Fruit fly (Drosophila melanogaster): ENCODE results near the gene CG10877.

CG10877 gene

dm6 chr3R:20550632-20551486 is 13.0 kb downstream of the CG10877 start (continued):
- TF ChIP-seq p53 (GFP tag; optimal IDR thresholded peaks at IDR 0.05), result no peak
- peak; percentile 54 for TF ChIP-seq Vsx1 (GFP tag; optimal IDR thresholded peaks at IDR 0.05)
- TF ChIP-seq CG15601 (tag; optimal IDR thresholded peaks at IDR 0.05), result peak; percentile 89
- peak; percentile 57; the same call in 1 of the 2 replicates for TF ChIP-seq ara (GFP tag; IDR thresholded peaks at IDR 0.05)
- peak; percentile 92 for TF ChIP-seq nerfin-2 (GFP tag; IDR thresholded peaks at IDR 0.05; ENCODE audit: partially characterized antibody)
- TF ChIP-seq tll (GFP tag; optimal IDR thresholded peaks at IDR 0.05), result peak in 1 of 2 experiments; percentile 88
- peak; percentile 91 for TF ChIP-seq CG15696 (tag; optimal IDR thresholded peaks at IDR 0.05)
- peak; percentile 95 for TF ChIP-seq Bgb (GFP tag; IDR thresholded peaks at IDR 0.05; ENCODE audit: partially characterized antibody)
- peak; percentile 49 for TF ChIP-seq CG7928 (GFP tag; optimal IDR thresholded peaks at IDR 0.05)
- peak; percentile 66 for TF ChIP-seq HmgD (GFP tag; optimal IDR thresholded peaks at IDR 0.05)
- TF ChIP-seq NFAT (GFP tag; IDR thresholded peaks at IDR 0.05), result peak; percentile 11; the same call in 1 of the 2 replicates
- peak; percentile 75 for TF ChIP-seq tap (tag; optimal IDR thresholded peaks at IDR 0.05)
- TF ChIP-seq Ssrp (tag; optimal IDR thresholded peaks at IDR 0.05), result no peak
- peak; percentile 8 for TF ChIP-seq CG7556 (GFP tag; optimal IDR thresholded peaks at IDR 0.05)
- TF ChIP-seq CG1832 (GFP tag; optimal IDR thresholded peaks at IDR 0.05), result no peak
- TF ChIP-seq bbx (GFP tag; IDR thresholded peaks at IDR 0.05; ENCODE audit: partially characterized antibody), result peak; percentile 99
- peak; percentile 72 to 96 for TF ChIP-seq insv (GFP tag; optimal IDR thresholded peaks at IDR 0.05)
- 0 out of 2 replicates have a peak, but pooled peaks have one; percentile 24 for TF ChIP-seq dati (GFP tag; IDR thresholded peaks at IDR 0.05)
- peak; percentile 80 for TF ChIP-seq Side (GFP tag; optimal IDR thresholded peaks at IDR 0.05)
- TF ChIP-seq CG17328 (GFP tag; IDR thresholded peaks at IDR 0.05), result peak; percentile 52; the same call in 1 of the 2 replicates
- no peak for TF ChIP-seq pum (GFP tag; optimal IDR thresholded peaks at IDR 0.05)
- TF ChIP-seq Nf-YA (GFP tag; IDR thresholded peaks at IDR 0.05), result peak; percentile 65
- TF ChIP-seq vfl (GFP tag; optimal IDR thresholded peaks at IDR 0.05), result peak; percentile 38
- TF ChIP-seq CG43689 (GFP tag; IDR thresholded peaks at IDR 0.05), result 0 out of 2 replicates have a peak, but pooled peaks have one; percentile 10
- TF ChIP-seq CG31224 (GFP tag; IDR thresholded peaks at IDR 0.05), result no peak
- TF ChIP-seq CG3407 (GFP tag; optimal IDR thresholded peaks at IDR 0.05), result peak; percentile 91
- peak; percentile 30 for TF ChIP-seq CG10462 (GFP tag; optimal IDR thresholded peaks at IDR 0.05)
- peak; percentile 65 for TF ChIP-seq CG4617 (GFP tag; optimal IDR thresholded peaks at IDR 0.05; ENCODE audit: borderline replicate concordance)
- no peak for TF ChIP-seq fd96Cb (tag; optimal IDR thresholded peaks at IDR 0.05)
- peak; percentile 24 for TF ChIP-seq CG8089 (GFP tag; optimal IDR thresholded peaks at IDR 0.05)
- TF ChIP-seq YL-1 (GFP tag; optimal IDR thresholded peaks at IDR 0.05), result peak; percentile 92
- TF ChIP-seq CG8281 (tag; optimal IDR thresholded peaks at IDR 0.05), result peak; percentile 48
- peak; percentile 26 for TF ChIP-seq CG3065 (GFP tag; optimal IDR thresholded peaks at IDR 0.05)
- TF ChIP-seq lbe (GFP tag; optimal IDR thresholded peaks at IDR 0.05), result peak; percentile 62
- TF ChIP-seq grn (GFP tag; optimal IDR thresholded peaks at IDR 0.05), result peak; percentile 67
- peak; percentile 39 for TF ChIP-seq CG7839 (tag; optimal IDR thresholded peaks at IDR 0.05)
- TF ChIP-seq Gug (GFP tag; IDR thresholded peaks at IDR 0.05), result peak; percentile 23; the same call in 1 of the 4 replicates
- peak; percentile 91 for TF ChIP-seq Fer1 (GFP tag; optimal IDR thresholded peaks at IDR 0.05)
- peak; percentile 68 for TF ChIP-seq CG6683 (GFP tag; optimal IDR thresholded peaks at IDR 0.05)
- TF ChIP-seq Lim3 (GFP tag; IDR thresholded peaks at IDR 0.05), result no peak
- TF ChIP-seq Camta (GFP tag; optimal IDR thresholded peaks at IDR 0.05), result peak; percentile 31
- TF ChIP-seq bigmax (GFP tag; optimal IDR thresholded peaks at IDR 0.05), result peak; percentile 49
- peak; percentile 49 for TF ChIP-seq Sin3A (optimal IDR thresholded peaks at IDR 0.05)
- peak; percentile 50 for TF ChIP-seq slp2 (GFP tag; optimal IDR thresholded peaks at IDR 0.05)
- peak; percentile 49 for TF ChIP-seq CG1792 (GFP tag; optimal IDR thresholded peaks at IDR 0.05)
- TF ChIP-seq sr (GFP tag; IDR thresholded peaks at IDR 0.05), result peak; percentile 89
- TF ChIP-seq Dll (GFP tag; IDR thresholded peaks at IDR 0.05; ENCODE audit: partially characterized antibody), result peak; percentile 84; the same call in 3 of the 4 replicates
- peak; percentile 76 for TF ChIP-seq CG13624 (GFP tag; optimal IDR thresholded peaks at IDR 0.05)
